Worm (Caenorhabditis elegans) whole organism, L4 larva: Measurements from ENCODE around the gene C45B11.5.

ENCODE experiments used
- T20F7.1 ChIP-seq: fragments of 200-800 bp; sonication (Bioruptor generic); optimal IDR thresholded peaks from 2 replicates; lab custom pipeline; 2018; ENCODE audit warnings: mild to moderate bottlenecking, missing genetic modification characterization, missing compliant biosample characterization
- T26A8.4 ChIP-seq: fragments of 200-800 bp; sonication (Bioruptor generic); IDR thresholded peaks from 2 replicates; pipeline ENCODE4 v1.3.6; 2022; ENCODE audit warnings: missing genetic modification characterization, missing compliant biosample characterization
- dmd-9 ChIP-seq: fragments of 200-800 bp; sonication (Bioruptor generic); IDR thresholded peaks from 2 replicates; pipeline ENCODE4 v1.3.6; 2022; ENCODE audit warnings: missing genetic modification reagents, missing genetic modification characterization, missing compliant biosample characterization
- fkh-10 ChIP-seq: fragments of 150-350 bp; optimal IDR thresholded peaks from 2 replicates; lab custom pipeline; 2014; ENCODE audit warnings: missing biosample characterization, missing genetic modification reagents, missing genetic modification characterization
- hlh-30 ChIP-seq: sonication (generic microtip); optimal IDR thresholded peaks from 2 replicates; lab custom pipeline; 2017; ENCODE audit warnings: antibody characterized with exemption, mild to moderate bottlenecking, missing genetic modification characterization, missing compliant biosample characterization; ENCODE audit not compliant: insufficient read depth
- jun-1 ChIP-seq: fragments of 150-350 bp; optimal IDR thresholded peaks from 2 replicates; lab custom pipeline; 2014; ENCODE audit warnings: missing biosample characterization, missing genetic modification reagents, missing genetic modification characterization
- lin-38 ChIP-seq: fragments of 200-800 bp; sonication (Bioruptor generic); IDR thresholded peaks from 2 replicates; pipeline ENCODE4 v1.3.6; 2022; ENCODE audit warnings: missing genetic modification reagents, missing genetic modification characterization, missing compliant biosample characterization
- mdt-29 ChIP-seq: fragments of 200-800 bp; sonication (Bioruptor generic); IDR thresholded peaks from 2 replicates; pipeline ENCODE4 v1.3.6; 2022; ENCODE audit warnings: missing genetic modification reagents, missing genetic modification characterization, missing compliant biosample characterization
- mxl-2 ChIP-seq: fragments of 200-800 bp; sonication (Bioruptor generic); conservative IDR thresholded peaks from 2 replicates; pipeline ENCODE4 v1.3.6; 2022; ENCODE audit warnings: missing genetic modification reagents, missing genetic modification characterization, missing compliant biosample characterization
- nhr-237 ChIP-seq: sonication (generic microtip); optimal IDR thresholded peaks from 2 replicates; lab custom pipeline; 2017; ENCODE audit warnings: missing biosample characterization, missing genetic modification characterization
- nhr-25 ChIP-seq: sonication (generic microtip); optimal IDR thresholded peaks from 2 replicates; lab custom pipeline; 2017; ENCODE audit warnings: missing genetic modification characterization, mild to moderate bottlenecking, missing compliant biosample characterization, antibody characterized with exemption, moderate library complexity, borderline replicate concordance; ENCODE audit not compliant: insufficient read depth
- snpc-4 ChIP-seq: fragments of 150-350 bp; optimal IDR thresholded peaks from 2 replicates; lab custom pipeline; 2014; ENCODE audit warnings: missing biosample characterization, missing genetic modification characterization
- unc-62 ChIP-seq, 3 experiments: fragments of 150-350 bp in 1 of 3; sonication (generic microtip); optimal IDR thresholded peaks in 2 of 3; peaks in 1 of 3; 1 replicate in 1 of 3; 2 replicates in 2 of 3; lab custom pipeline; 2014 to 2017; ENCODE audit warnings: missing biosample characterization in 3 of 3, missing genetic modification characterization in 3 of 3, missing genetic modification reagents in 3 of 3, missing genotype in 1 of 3
- ztf-11 ChIP-seq: fragments of 150-350 bp; optimal IDR thresholded peaks from 2 replicates; lab custom pipeline; 2014; ENCODE audit warnings: missing biosample characterization, missing genetic modification characterization

DNA sequence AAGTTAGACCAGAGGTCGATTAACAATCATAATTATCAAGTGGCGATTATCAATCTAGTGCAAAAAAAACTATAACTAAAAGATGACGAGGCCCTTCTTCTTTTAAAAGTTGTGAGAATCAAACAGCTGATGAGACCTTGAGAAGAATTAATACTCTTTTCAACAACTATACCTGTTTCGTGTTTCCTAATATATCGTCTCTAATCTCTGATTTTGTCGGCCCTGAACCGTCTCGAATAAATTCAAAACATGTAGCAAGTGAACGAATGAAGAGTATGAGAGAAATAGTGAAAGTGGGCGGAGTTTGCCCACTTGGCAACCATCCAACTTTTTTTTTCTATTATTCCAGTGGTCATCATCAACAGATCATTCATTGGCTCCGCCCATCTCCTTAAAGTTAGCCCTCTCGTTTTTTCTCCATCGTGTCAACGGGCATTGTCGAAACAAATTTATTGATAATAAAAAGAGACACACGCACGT is 46.0 kb downstream of the C45B11.5 start, which contains the start of gene Y42A5A.1:
- TF ChIP-seq mdt-29 (GFP tag; lab: Robert Waterston, UW) = no peak
- no peak for TF ChIP-seq nhr-237 (tag; lab: Kevin White, UChicago)
- no peak for TF ChIP-seq ztf-11
- TF ChIP-seq nhr-25 = no peak
- no peak for TF ChIP-seq dmd-9 (GFP tag; lab: Robert Waterston, UW)
- TF ChIP-seq lin-38 (GFP tag; lab: Robert Waterston, UW) = no peak
- TF ChIP-seq unc-62 (GFP tag; optimal IDR thresholded peaks at IDR 0.05 in 1 of 2; lab: Kevin White, UChicago) = no peak
- no peak for TF ChIP-seq unc-62 (tag; optimal IDR thresholded peaks at IDR 0.05; lab: Kevin White, UChicago)
- TF ChIP-seq snpc-4 (tag; lab: Kevin White, UChicago) = no peak
- TF ChIP-seq fkh-10 (GFP tag; lab: Kevin White, UChicago) = no peak
- no peak for TF ChIP-seq T20F7.1
- no peak for TF ChIP-seq hlh-30 (tag; lab: Kevin White, UChicago)
- TF ChIP-seq mxl-2 = no peak
- no peak for TF ChIP-seq T26A8.4
- no peak for TF ChIP-seq jun-1 (tag; lab: Kevin White, UChicago)
